Fruit fly (Drosophila melanogaster): ENCODE data around the gene Nthl1.

Nthl1 gene

dm6 chr2L:20965001-20965400 is 37.3 kb upstream of the Nthl1 start:
- TF ChIP-seq CG12768 (GFP tag; optimal IDR thresholded peaks at IDR 0.05): no peak
- TF ChIP-seq Clk (GFP tag; optimal IDR thresholded peaks at IDR 0.05): no peak
- no peak for TF ChIP-seq kay (GFP tag; ENCODE audit: borderline replicate concordance)
- no peak for TF ChIP-seq CG7101 (tag; optimal IDR thresholded peaks at IDR 0.05)
- TF ChIP-seq CG5204 (GFP tag; optimal IDR thresholded peaks at IDR 0.05): no peak
- no peak for TF ChIP-seq cic (GFP tag; optimal IDR thresholded peaks at IDR 0.05)

- no peak for TF ChIP-seq kay (GFP tag; ENCODE audit: borderline replicate concordance)
- TF ChIP-seq CG5204 (GFP tag; optimal IDR thresholded peaks at IDR 0.05): no peak
Observed at dm6 chr2L:20960019-20960525, 32.4 kb upstream of the Nthl1 start.

- TF ChIP-seq Crg-1 (GFP tag; optimal IDR thresholded peaks at IDR 0.05): no peak
- no peak for TF ChIP-seq CG14711 (tag; optimal IDR thresholded peaks at IDR 0.05)
- TF ChIP-seq cic (GFP tag; optimal IDR thresholded peaks at IDR 0.05): no peak
- TF ChIP-seq CG7101 (tag; optimal IDR thresholded peaks at IDR 0.05): no peak
- no peak for TF ChIP-seq CG12768 (GFP tag; optimal IDR thresholded peaks at IDR 0.05)
- no peak for TF ChIP-seq ovo (GFP tag; optimal IDR thresholded peaks at IDR 0.05)
- no peak for TF ChIP-seq bab1 (GFP tag; optimal IDR thresholded peaks at IDR 0.05)
- no peak for TF ChIP-seq CG5204 (GFP tag; optimal IDR thresholded peaks at IDR 0.05)
- no peak for TF ChIP-seq Clk (GFP tag; optimal IDR thresholded peaks at IDR 0.05)
- no peak for TF ChIP-seq Hr96 (GFP tag; optimal IDR thresholded peaks at IDR 0.05)
- TF ChIP-seq kay (GFP tag; ENCODE audit: borderline replicate concordance): no peak
- TF ChIP-seq pad (GFP tag; optimal IDR thresholded peaks at IDR 0.05): no peak
- no peak for TF ChIP-seq CG11617 (GFP tag; optimal IDR thresholded peaks at IDR 0.05)
- no peak for TF ChIP-seq tj (GFP tag; optimal IDR thresholded peaks at IDR 0.05)
Observed at dm6 chr2L:20957968-20958367, 30.3 kb upstream of the Nthl1 start.

dm6 chr2L:20957266-20957665 is 29.6 kb upstream of the Nthl1 start:
- TF ChIP-seq cic (GFP tag; optimal IDR thresholded peaks at IDR 0.05): no peak
- TF ChIP-seq Crg-1 (GFP tag; optimal IDR thresholded peaks at IDR 0.05): no peak
- no peak for TF ChIP-seq CG11617 (GFP tag; optimal IDR thresholded peaks at IDR 0.05)
- TF ChIP-seq bab1 (GFP tag; optimal IDR thresholded peaks at IDR 0.05): no peak
- no peak for TF ChIP-seq ovo (GFP tag; optimal IDR thresholded peaks at IDR 0.05)
- no peak for TF ChIP-seq toe (GFP tag; optimal IDR thresholded peaks at IDR 0.05)
- no peak for TF ChIP-seq kay (GFP tag; ENCODE audit: borderline replicate concordance)
- no peak for TF ChIP-seq CG33017 (tag; optimal IDR thresholded peaks at IDR 0.05)

- TF ChIP-seq ovo (GFP tag; optimal IDR thresholded peaks at IDR 0.05): no peak
- no peak for TF ChIP-seq CG14711 (tag; optimal IDR thresholded peaks at IDR 0.05)
- TF ChIP-seq kay (GFP tag; ENCODE audit: borderline replicate concordance): no peak
- TF ChIP-seq CG33017 (tag; optimal IDR thresholded peaks at IDR 0.05): no peak
- TF ChIP-seq Mnt (GFP tag; optimal IDR thresholded peaks at IDR 0.05): no peak
- no peak for TF ChIP-seq CG11617 (GFP tag; optimal IDR thresholded peaks at IDR 0.05)
- no peak for TF ChIP-seq cic (GFP tag; optimal IDR thresholded peaks at IDR 0.05)
- TF ChIP-seq toe (GFP tag; optimal IDR thresholded peaks at IDR 0.05): no peak
- no peak for TF ChIP-seq pad (GFP tag; optimal IDR thresholded peaks at IDR 0.05)
- TF ChIP-seq bab1 (GFP tag; optimal IDR thresholded peaks at IDR 0.05): no peak
- no peak for TF ChIP-seq Clk (GFP tag; optimal IDR thresholded peaks at IDR 0.05)
- no peak for TF ChIP-seq CG7045 (GFP tag; optimal IDR thresholded peaks at IDR 0.05)
- no peak for TF ChIP-seq cnc (optimal IDR thresholded peaks at IDR 0.05)
- TF ChIP-seq CG1620 (GFP tag; optimal IDR thresholded peaks at IDR 0.05): no peak
- no peak for TF ChIP-seq CG7101 (tag; optimal IDR thresholded peaks at IDR 0.05)
- no peak for TF ChIP-seq CG5204 (GFP tag; optimal IDR thresholded peaks at IDR 0.05)
- TF ChIP-seq Crg-1 (GFP tag; optimal IDR thresholded peaks at IDR 0.05): no peak
- no peak for TF ChIP-seq CG12768 (GFP tag; optimal IDR thresholded peaks at IDR 0.05)
- TF ChIP-seq Hr96 (GFP tag; optimal IDR thresholded peaks at IDR 0.05): no peak
Observed at dm6 chr2L:20956836-20957235, 29.2 kb upstream of the Nthl1 start.

dm6 chr2L:20951320-20951719 is 23.7 kb upstream of the Nthl1 start:
- TF ChIP-seq ovo (GFP tag; optimal IDR thresholded peaks at IDR 0.05) (no peak), CG14711 (tag; optimal IDR thresholded peaks at IDR 0.05) (no peak), Clk (GFP tag; optimal IDR thresholded peaks at IDR 0.05) (no peak), toe (GFP tag; optimal IDR thresholded peaks at IDR 0.05) (no peak), CG1620 (GFP tag; optimal IDR thresholded peaks at IDR 0.05) (no peak), tj (GFP tag; optimal IDR thresholded peaks at IDR 0.05) (no peak), CG7101 (tag; optimal IDR thresholded peaks at IDR 0.05) (no peak), Hr96 (GFP tag; optimal IDR thresholded peaks at IDR 0.05) (no peak), kay (GFP tag; ENCODE audit: borderline replicate concordance) (no peak), CG11617 (GFP tag; optimal IDR thresholded peaks at IDR 0.05) (no peak), cnc (optimal IDR thresholded peaks at IDR 0.05) (no peak), CG7045 (GFP tag; optimal IDR thresholded peaks at IDR 0.05) (no peak), pad (GFP tag; optimal IDR thresholded peaks at IDR 0.05) (no peak), bab1 (GFP tag; optimal IDR thresholded peaks at IDR 0.05) (no peak), cic (GFP tag; optimal IDR thresholded peaks at IDR 0.05) (no peak), Mnt (GFP tag; optimal IDR thresholded peaks at IDR 0.05) (no peak), CG33017 (tag; optimal IDR thresholded peaks at IDR 0.05) (no peak), CG5204 (GFP tag; optimal IDR thresholded peaks at IDR 0.05) (no peak)

- TF ChIP-seq CG14711 (tag; optimal IDR thresholded peaks at IDR 0.05) (no peak), CG12768 (GFP tag; optimal IDR thresholded peaks at IDR 0.05) (no peak), cic (GFP tag; optimal IDR thresholded peaks at IDR 0.05) (no peak), Clk (GFP tag; optimal IDR thresholded peaks at IDR 0.05) (no peak), CG11617 (GFP tag; optimal IDR thresholded peaks at IDR 0.05) (no peak), bab1 (GFP tag; optimal IDR thresholded peaks at IDR 0.05) (no peak), kay (GFP tag; ENCODE audit: borderline replicate concordance) (no peak), pad (GFP tag; optimal IDR thresholded peaks at IDR 0.05) (no peak), CG1620 (GFP tag; optimal IDR thresholded peaks at IDR 0.05) (no peak), ovo (GFP tag; optimal IDR thresholded peaks at IDR 0.05) (no peak), Mnt (GFP tag; optimal IDR thresholded peaks at IDR 0.05) (no peak), CG7101 (tag; optimal IDR thresholded peaks at IDR 0.05) (no peak), CG33017 (tag; optimal IDR thresholded peaks at IDR 0.05) (no peak), toe (GFP tag; optimal IDR thresholded peaks at IDR 0.05) (no peak), CG5204 (GFP tag; optimal IDR thresholded peaks at IDR 0.05) (no peak), Crg-1 (GFP tag; optimal IDR thresholded peaks at IDR 0.05) (no peak), CG7045 (GFP tag; optimal IDR thresholded peaks at IDR 0.05) (no peak), Hr96 (GFP tag; optimal IDR thresholded peaks at IDR 0.05) (no peak), cnc (optimal IDR thresholded peaks at IDR 0.05) (no peak), tj (GFP tag; optimal IDR thresholded peaks at IDR 0.05) (no peak)
Observed at dm6 chr2L:20950421-20951108, 22.9 kb upstream of the Nthl1 start.
